Worm (Caenorhabditis elegans): ENCODE measurements around the gene C15F1.5.

C15F1.5 gene

ce11 chrII:6939873-6940272, 30.5 kb downstream of the C15F1.5 start:
- TF ChIP-seq skn-1 (tag; optimal IDR thresholded peaks at IDR 0.05), result no peak

ce11 chrII:6937057-6937456, 33.4 kb downstream of the C15F1.5 start:
- peak; percentile 84 for TF ChIP-seq aha-1 (tag)
- no peak for TF ChIP-seq zfp-3 (GFP tag; conservative IDR thresholded peaks at IDR 0.05)

ce11 chrII:6936528-6936927, 33.9 kb downstream of the C15F1.5 start:
- TF ChIP-seq zag-1 (tag; optimal IDR thresholded peaks at IDR 0.05) (no peak), unc-62 (GFP tag; optimal IDR thresholded peaks at IDR 0.05 in 1 of 2) (peak in 1 of 2 experiments; percentile 37), unc-62 (tag; optimal IDR thresholded peaks at IDR 0.05) (no peak), madf-9 (GFP tag; conservative IDR thresholded peaks at IDR 0.05) (no peak), pqm-1 (tag; optimal IDR thresholded peaks at IDR 0.05) (peak; percentile 65), ceh-62 (tag; optimal IDR thresholded peaks at IDR 0.05) (no peak), ZK546.5 (tag; optimal IDR thresholded peaks at IDR 0.05) (no peak), F26F4.8 (GFP tag; conservative IDR thresholded peaks at IDR 0.05) (no peak), unc-39 (tag; optimal IDR thresholded peaks at IDR 0.05) (no peak), jun-1 (tag; optimal IDR thresholded peaks at IDR 0.05) (no peak), lin-38 (GFP tag; IDR thresholded peaks at IDR 0.05) (no peak), mes-2 (tag; optimal IDR thresholded peaks at IDR 0.05; ENCODE audit: poor library complexity, severe bottlenecking) (peak; percentile 14), F49E8.2 (tag; optimal IDR thresholded peaks at IDR 0.05; ENCODE audit: borderline replicate concordance) (no peak), daf-12 (tag; optimal IDR thresholded peaks at IDR 0.05) (no peak), Y5F2A.4 (GFP tag; optimal IDR thresholded peaks at IDR 0.05) (no peak), D1046.2 (GFP tag; IDR thresholded peaks at IDR 0.05) (no peak), rbr-2 (tag; optimal IDR thresholded peaks at IDR 0.05) (no peak), gei-8 (GFP tag; optimal IDR thresholded peaks at IDR 0.05) (no peak), spr-3 (GFP tag; optimal IDR thresholded peaks at IDR 0.05) (no peak), daf-16 (GFP tag; optimal IDR thresholded peaks at IDR 0.05) (no peak), daf-16 (tag; optimal IDR thresholded peaks at IDR 0.05) (no peak), nhr-28 (tag; optimal IDR thresholded peaks at IDR 0.05) (peak; percentile 23), zfp-2 (tag; optimal IDR thresholded peaks at IDR 0.05) (no peak), aha-1 (tag) (peak; percentile 5)

ce11 chrII:6935975-6936374, 34.4 kb downstream of the C15F1.5 start:
- no peak for TF ChIP-seq dmd-6 (GFP tag; IDR thresholded peaks at IDR 0.05)
- TF ChIP-seq nhr-48 (tag; optimal IDR thresholded peaks at IDR 0.05), result no peak
- no peak for TF ChIP-seq unc-130 (GFP tag; optimal IDR thresholded peaks at IDR 0.05)
- TF ChIP-seq dmd-8 (GFP tag; IDR thresholded peaks at IDR 0.05), result no peak
- no peak for TF ChIP-seq sdz-12 (GFP tag; optimal IDR thresholded peaks at IDR 0.05)
- TF ChIP-seq nhr-237 (tag; optimal IDR thresholded peaks at IDR 0.05), result no peak
- TF ChIP-seq Y105C5A.15 (GFP tag; IDR thresholded peaks at IDR 0.05), result no peak

ce11 chrII:6934729-6935128, 35.7 kb downstream of the C15F1.5 start:
- TF ChIP-seq daf-16 (GFP tag; optimal IDR thresholded peaks at IDR 0.05), result peak in 1 of 2 experiments; percentile 8
- TF ChIP-seq daf-16 (tag; optimal IDR thresholded peaks at IDR 0.05), result no peak
- peak; percentile 54 for TF ChIP-seq ceh-28 (tag; optimal IDR thresholded peaks at IDR 0.05)
- no peak for TF ChIP-seq mdt-29 (GFP tag; IDR thresholded peaks at IDR 0.05)

- TF ChIP-seq egl-27 (tag; optimal IDR thresholded peaks at IDR 0.05), result no peak
- TF ChIP-seq daf-16 (GFP tag; optimal IDR thresholded peaks at IDR 0.05), result no peak
- peak; percentile 40 for TF ChIP-seq daf-16 (tag; optimal IDR thresholded peaks at IDR 0.05)
- TF ChIP-seq ceh-28 (tag; optimal IDR thresholded peaks at IDR 0.05), result peak; percentile 64
- no peak for TF ChIP-seq snpc-4 (tag; optimal IDR thresholded peaks at IDR 0.05)
- peak in 1 of 2 experiments; percentile 37 for TF ChIP-seq unc-62 (GFP tag; optimal IDR thresholded peaks at IDR 0.05 in 1 of 2)
- TF ChIP-seq unc-62 (tag; optimal IDR thresholded peaks at IDR 0.05), result no peak
- TF ChIP-seq snpc-1.2 (GFP tag; IDR thresholded peaks at IDR 0.05), result no peak
Observed at ce11 chrII:6932978-6933377, 37.4 kb downstream of the C15F1.5 start.
